Worm (Caenorhabditis elegans) whole organism, L1 larva: Measurements from ENCODE around the gene enpp-1.

Source experiments
- C04F5.9 ChIP-seq: sonication (generic microtip); optimal IDR thresholded peaks from 2 replicates; lab custom pipeline; 2016; ENCODE audit warnings: missing genetic modification characterization, missing compliant biosample characterization
- nhr-19 ChIP-seq: fragments of 200-800 bp; sonication (Bioruptor generic); conservative IDR thresholded peaks from 2 replicates; pipeline ENCODE4 v1.3.6; 2022; ENCODE audit warnings: missing genetic modification characterization, missing compliant biosample characterization
- nhr-76 ChIP-seq: sonication (generic microtip); optimal IDR thresholded peaks from 2 replicates; lab custom pipeline; 2017; ENCODE audit warnings: missing biosample characterization, missing genetic modification characterization
- nhr-77 ChIP-seq: fragments of 150-350 bp; optimal IDR thresholded peaks from 2 replicates; lab custom pipeline; 2014; ENCODE audit warnings: missing biosample characterization, missing genetic modification characterization
- rnt-1 ChIP-seq: sonication (generic microtip); optimal IDR thresholded peaks from 2 replicates; lab custom pipeline; 2016; ENCODE audit warnings: mild to moderate bottlenecking, missing genetic modification characterization, moderate library complexity, missing compliant biosample characterization

DNA sequence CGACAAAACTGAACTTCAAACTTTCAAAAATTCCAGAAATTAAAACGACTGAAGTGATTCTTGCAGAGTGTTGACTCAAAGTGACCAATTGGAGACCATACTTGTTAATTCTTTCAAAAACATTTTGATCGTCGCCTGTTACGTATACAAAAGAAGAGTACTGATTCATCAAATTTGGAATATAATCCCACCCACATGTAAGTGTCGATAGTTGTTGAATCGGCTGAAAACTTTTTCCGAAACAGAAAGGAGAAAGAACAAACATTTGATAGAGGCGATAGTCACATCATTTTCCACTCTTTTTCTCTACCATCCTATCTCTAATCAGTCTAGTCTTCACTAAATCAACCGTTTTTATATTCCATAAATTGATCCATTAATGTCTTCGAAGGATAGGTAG, 27.3 kb upstream of the enpp-1 start, which contains the start of gene nhr-153:
- TF ChIP-seq nhr-19 (GFP tag; lab: Robert Waterston, UW) (no peak), rnt-1 (no peak), nhr-76 (tag; lab: Kevin White, UChicago) (no peak), nhr-77 (tag; lab: Kevin White, UChicago) (no peak), C04F5.9 (no peak)
